Worm (Caenorhabditis elegans) whole organism, L3 larva: ENCODE data around the gene F14E5.2.

Experiments used
- R02D3.7 ChIP-seq: fragments of 150-350 bp; optimal IDR thresholded peaks from 2 replicates; lab custom pipeline; 2014; ENCODE audit warnings: missing biosample characterization, missing genetic modification characterization
- ZK546.5 ChIP-seq: sonication (generic microtip); optimal IDR thresholded peaks from 2 replicates; lab custom pipeline; 2017; ENCODE audit warnings: missing biosample characterization, missing genetic modification characterization
- ama-1 ChIP-seq: fragments of 150-350 bp; optimal IDR thresholded peaks from 2 replicates; lab custom pipeline; 2018
- ceh-16 ChIP-seq: sonication (generic microtip); optimal IDR thresholded peaks from 2 replicates; lab custom pipeline; 2017; ENCODE audit warnings: missing biosample characterization, missing genetic modification characterization
- ceh-82 ChIP-seq: fragments of 150-350 bp; optimal IDR thresholded peaks from 2 replicates; lab custom pipeline; 2014; ENCODE audit warnings: missing biosample characterization, missing genetic modification characterization
- ceh-9 ChIP-seq: sonication (generic microtip); optimal IDR thresholded peaks from 2 replicates; lab custom pipeline; 2018; ENCODE audit warnings: missing biosample characterization, missing genetic modification characterization
- daf-12 ChIP-seq: fragments of 150-350 bp; optimal IDR thresholded peaks from 2 replicates; lab custom pipeline; 2014; ENCODE audit warnings: missing biosample characterization, missing genetic modification reagents, missing genetic modification characterization
- egl-27 ChIP-seq: sonication (generic microtip); optimal IDR thresholded peaks from 4 replicates; lab custom pipeline; 2017; ENCODE audit warnings: missing biosample characterization, missing genetic modification reagents, missing genetic modification characterization
- egl-5 ChIP-seq: fragments of 150-350 bp; optimal IDR thresholded peaks from 2 replicates; lab custom pipeline; 2017; ENCODE audit warnings: missing biosample characterization, missing genetic modification reagents, missing genetic modification characterization, inconsistent platforms
- elt-2 ChIP-seq: sonication (generic microtip); optimal IDR thresholded peaks from 2 replicates; lab custom pipeline; 2016; ENCODE audit warnings: missing genetic modification reagents, mild to moderate bottlenecking, missing genetic modification characterization, missing compliant biosample characterization
- elt-3 ChIP-seq, 3 experiments: fragments of 150-350 bp in 1 of 3; sonication (generic microtip) in 2 of 3; optimal IDR thresholded peaks; 2 replicates in 2 of 3; 4 replicates in 1 of 3; lab custom pipeline; 2014 to 2017; ENCODE audit warnings: missing biosample characterization in 3 of 3, missing genetic modification characterization in 3 of 3
- eor-1 ChIP-seq, 2 experiments: fragments of 150-350 bp; optimal IDR thresholded peaks; 2 replicates each; lab custom pipeline; 2014 to 2018; ENCODE audit warnings: missing biosample characterization in 2 of 2, missing genetic modification characterization in 2 of 2
- fkh-10 ChIP-seq: sonication (generic microtip); optimal IDR thresholded peaks from 2 replicates; lab custom pipeline; 2017; ENCODE audit warnings: missing biosample characterization, missing genetic modification reagents, missing genetic modification characterization
- hmg-11 ChIP-seq: sonication (generic microtip); optimal IDR thresholded peaks from 2 replicates; lab custom pipeline; 2016; ENCODE audit warnings: missing genetic modification characterization, missing compliant biosample characterization
- jun-1 ChIP-seq: fragments of 150-350 bp; optimal IDR thresholded peaks from 2 replicates; lab custom pipeline; 2014; ENCODE audit warnings: missing biosample characterization, missing genetic modification reagents, missing genetic modification characterization
- lin-15B ChIP-seq: fragments of 150-350 bp; optimal IDR thresholded peaks from 2 replicates; lab custom pipeline; 2014; ENCODE audit warnings: missing biosample characterization, missing genetic modification characterization
- lin-39 ChIP-seq: fragments of 150-350 bp; optimal IDR thresholded peaks from 2 replicates; lab custom pipeline; 2018; ENCODE audit warnings: missing biosample characterization, missing genetic modification reagents, missing genetic modification characterization
- lsy-12 ChIP-seq: sonication (generic microtip); optimal IDR thresholded peaks from 2 replicates; lab custom pipeline; 2016; ENCODE audit warnings: mild to moderate bottlenecking, missing genetic modification characterization, missing compliant biosample characterization
- mml-1 ChIP-seq: fragments of 150-350 bp; sonication (generic microtip); optimal IDR thresholded peaks from 3 replicates; lab custom pipeline; 2014; ENCODE audit warnings: missing biosample characterization, missing genetic modification characterization
- nhr-11 ChIP-seq: fragments of 150-350 bp; optimal IDR thresholded peaks from 2 replicates; lab custom pipeline; 2014; ENCODE audit warnings: missing biosample characterization, missing genetic modification characterization
- nhr-12 ChIP-seq: fragments of 150-350 bp; optimal IDR thresholded peaks from 2 replicates; lab custom pipeline; 2014; ENCODE audit warnings: missing biosample characterization, missing genetic modification characterization
- nhr-23 ChIP-seq: fragments of 150-350 bp; optimal IDR thresholded peaks from 2 replicates; lab custom pipeline; 2014; ENCODE audit warnings: missing biosample characterization, missing genetic modification reagents, missing genetic modification characterization
- nhr-237 ChIP-seq: fragments of 150-350 bp; optimal IDR thresholded peaks from 2 replicates; lab custom pipeline; 2014; ENCODE audit warnings: missing biosample characterization, missing genetic modification characterization
- nhr-28 ChIP-seq: fragments of 150-350 bp; optimal IDR thresholded peaks from 2 replicates; lab custom pipeline; 2014; ENCODE audit warnings: missing biosample characterization, missing genetic modification characterization
- nhr-43 ChIP-seq: sonication (generic microtip); optimal IDR thresholded peaks from 2 replicates; lab custom pipeline; 2016; ENCODE audit warnings: mild to moderate bottlenecking, missing genetic modification characterization, missing compliant biosample characterization; ENCODE audit not compliant: poor library complexity, severe bottlenecking
- nhr-77 ChIP-seq: fragments of 150-350 bp; optimal IDR thresholded peaks from 2 replicates; lab custom pipeline; 2014; ENCODE audit warnings: missing biosample characterization, missing genetic modification characterization
- pha-4 ChIP-seq: fragments of 150-350 bp; optimal IDR thresholded peaks from 2 replicates; lab custom pipeline; 2014; ENCODE audit warnings: missing biosample characterization, missing genetic modification reagents, missing genetic modification characterization
- pqm-1 ChIP-seq: fragments of 150-350 bp; optimal IDR thresholded peaks from 2 replicates; lab custom pipeline; 2017; ENCODE audit warnings: missing biosample characterization, missing genetic modification characterization, inconsistent platforms
- sea-2 ChIP-seq: fragments of 150-350 bp; sonication (generic microtip); optimal IDR thresholded peaks from 4 replicates; lab custom pipeline; 2014; ENCODE audit warnings: missing biosample characterization, missing genetic modification reagents, missing genetic modification characterization
- skn-1 ChIP-seq: fragments of 150-350 bp; optimal IDR thresholded peaks from 2 replicates; lab custom pipeline; 2014; ENCODE audit warnings: missing biosample characterization, missing genetic modification characterization
- snpc-4 ChIP-seq: fragments of 150-350 bp; optimal IDR thresholded peaks from 2 replicates; lab custom pipeline; 2014; ENCODE audit warnings: missing biosample characterization, missing genetic modification characterization
- tbx-2 ChIP-seq: sonication (generic microtip); optimal IDR thresholded peaks from 2 replicates; lab custom pipeline; 2016; ENCODE audit warnings: mild to moderate bottlenecking, missing genetic modification characterization, missing compliant biosample characterization
- unc-39 ChIP-seq: sonication (generic microtip); optimal IDR thresholded peaks from 4 replicates; lab custom pipeline; 2017; ENCODE audit warnings: missing biosample characterization, missing genetic modification characterization
- unc-62 ChIP-seq: fragments of 150-350 bp; sonication (generic microtip); optimal IDR thresholded peaks from 4 replicates; lab custom pipeline; 2014; ENCODE audit warnings: missing biosample characterization, missing genetic modification reagents, missing genetic modification characterization
- zag-1 ChIP-seq: fragments of 150-350 bp; optimal IDR thresholded peaks from 2 replicates; lab custom pipeline; 2014; ENCODE audit warnings: missing biosample characterization, missing genetic modification characterization

The F14E5.2 gene

DNA sequence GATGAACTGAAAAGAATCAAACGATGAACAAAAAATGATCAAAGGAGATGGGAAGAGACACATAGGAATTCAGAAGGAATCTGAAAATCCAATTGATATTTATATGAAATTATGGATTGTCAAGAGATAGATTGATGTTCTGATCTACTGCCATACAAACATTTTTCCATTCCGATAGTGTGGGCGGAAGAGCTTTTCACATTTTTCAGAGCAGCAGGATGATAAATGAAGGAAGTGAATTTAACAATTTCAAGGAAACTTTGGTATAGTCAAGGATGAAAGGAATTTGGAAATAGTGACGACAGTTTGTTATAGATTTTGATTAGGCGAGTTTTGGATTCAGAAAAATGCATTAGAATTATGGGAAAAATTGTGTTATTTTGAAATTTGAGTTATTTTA, 23.4 kb downstream of the F14E5.2 start, which contains the start of gene ubc-24:
Gene ubc-24 (plus strand): TSS at position 301 of the 400 bp plus-strand sequence.
- TF ChIP-seq fkh-10 (GFP tag; lab: Kevin White, UChicago) (no peak), nhr-23 (tag; lab: Kevin White, UChicago) (no peak), nhr-11 (tag; lab: Kevin White, UChicago) (no peak), lin-15B (no peak), egl-27 (no peak), hmg-11 (no peak), unc-39 (tag; lab: Kevin White, UChicago) (no peak), nhr-237 (tag; lab: Kevin White, UChicago) (no peak), snpc-4 (no peak), lin-39 (tag; lab: Kevin White, UChicago) (no peak), nhr-77 (tag; lab: Kevin White, UChicago) (no peak), nhr-28 (no peak), lsy-12 (no peak), zag-1 (tag; lab: Kevin White, UChicago) (no peak), sea-2 (GFP tag; lab: Kevin White, UChicago) (no peak)

DNA sequence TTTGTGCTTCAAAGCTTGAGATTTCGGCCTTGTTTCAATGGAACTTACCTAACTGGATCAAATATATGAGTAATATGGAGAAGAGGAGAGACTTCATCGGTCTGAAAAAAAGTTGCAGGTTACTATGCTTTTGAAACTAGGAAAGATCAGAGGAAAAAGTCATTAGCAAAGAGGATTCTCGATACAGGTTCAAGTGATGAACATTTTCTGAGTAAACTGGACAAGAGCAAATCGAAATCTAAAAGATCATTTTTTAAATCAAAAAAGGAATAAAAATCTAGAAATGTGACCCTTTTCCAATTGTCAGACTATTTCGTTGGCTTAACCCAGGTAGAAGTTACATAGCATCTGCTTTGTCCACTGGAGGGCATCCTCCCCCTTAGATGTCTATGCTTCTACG, 23.9 kb downstream of the F14E5.2 start, which contains the start of gene skpo-1:
Gene skpo-1 (minus strand): TSS at position 101 of the 400 bp plus-strand sequence.
- TF ChIP-seq mml-1 (tag; lab: Kevin White, UChicago) = no peak
- no peak for TF ChIP-seq ceh-16 (tag; lab: Kevin White, UChicago)
- TF ChIP-seq nhr-43 = no peak
- TF ChIP-seq elt-3 (tag; optimal IDR thresholded peaks at IDR 0.05; lab: Kevin White, UChicago) = no peak
- TF ChIP-seq jun-1 (tag; lab: Kevin White, UChicago) = no peak
- no peak for TF ChIP-seq pha-4
- no peak for TF ChIP-seq skn-1 (tag; lab: Kevin White, UChicago)
- no peak for TF ChIP-seq tbx-2 (tag; lab: Kevin White, UChicago)

DNA sequence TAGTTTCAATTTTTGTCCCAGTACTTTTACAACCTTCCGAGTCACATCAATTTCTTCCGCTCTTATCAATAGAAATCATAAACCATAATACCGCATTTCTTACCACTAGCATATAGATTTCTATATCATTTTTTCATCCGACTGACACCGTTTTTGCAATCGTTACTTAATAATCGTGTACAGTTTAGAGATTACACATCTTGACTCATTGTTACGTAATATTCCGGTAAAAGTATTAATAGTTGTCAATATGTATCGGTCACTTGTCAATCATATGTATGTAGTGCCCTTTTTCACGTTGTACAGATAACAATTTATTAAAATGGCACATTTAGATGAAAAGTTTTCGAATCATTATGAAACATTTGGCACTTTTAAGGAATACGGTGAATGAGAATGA, 28.7 kb downstream of the F14E5.2 start:
- no peak for TF ChIP-seq nhr-43
- peak; percentile 61 for TF ChIP-seq elt-2
- TF ChIP-seq ama-1 (lab: Kevin White, UChicago) = no peak
- peak; percentile 44 for TF ChIP-seq pqm-1 (tag; lab: Kevin White, UChicago)
- no peak for TF ChIP-seq eor-1 (tag; optimal IDR thresholded peaks at IDR 0.05; lab: Kevin White, UChicago)
- no peak for TF ChIP-seq snpc-4
- TF ChIP-seq nhr-12 = no peak
- no peak for TF ChIP-seq R02D3.7 (tag; lab: Kevin White, UChicago)
- peak; percentile 33 for TF ChIP-seq jun-1 (tag; lab: Kevin White, UChicago)
- TF ChIP-seq, all 47 proteins: peak for 3

DNA sequence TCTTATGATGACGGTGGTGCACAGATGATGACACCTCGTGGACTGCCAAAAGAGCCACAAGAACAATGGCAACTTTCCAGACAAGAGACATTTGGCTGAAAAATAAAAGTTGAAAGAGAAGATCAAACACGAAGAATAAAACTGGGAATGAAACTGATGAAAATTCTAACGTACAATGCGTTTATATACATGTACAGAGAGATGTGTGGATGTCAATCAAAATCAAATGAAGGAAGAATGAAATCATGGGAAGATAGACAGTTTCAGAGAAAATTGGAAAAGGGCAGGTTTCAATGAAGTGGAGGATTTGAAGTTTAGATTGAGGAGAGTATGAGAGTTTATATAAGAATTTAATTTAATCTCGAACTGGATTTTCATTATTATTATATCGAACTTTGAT, 29.6 kb downstream of the F14E5.2 start, which contains the start of gene dod-23:
Gene dod-23 (minus strand): TSS at position 101 of the 400 bp plus-strand sequence.
- TF ChIP-seq ceh-82 = no peak
- no peak for TF ChIP-seq ZK546.5 (tag; lab: Kevin White, UChicago)
- TF ChIP-seq egl-5 (tag; lab: Kevin White, UChicago) = no peak
- TF ChIP-seq sea-2 (GFP tag; lab: Kevin White, UChicago) = no peak

DNA sequence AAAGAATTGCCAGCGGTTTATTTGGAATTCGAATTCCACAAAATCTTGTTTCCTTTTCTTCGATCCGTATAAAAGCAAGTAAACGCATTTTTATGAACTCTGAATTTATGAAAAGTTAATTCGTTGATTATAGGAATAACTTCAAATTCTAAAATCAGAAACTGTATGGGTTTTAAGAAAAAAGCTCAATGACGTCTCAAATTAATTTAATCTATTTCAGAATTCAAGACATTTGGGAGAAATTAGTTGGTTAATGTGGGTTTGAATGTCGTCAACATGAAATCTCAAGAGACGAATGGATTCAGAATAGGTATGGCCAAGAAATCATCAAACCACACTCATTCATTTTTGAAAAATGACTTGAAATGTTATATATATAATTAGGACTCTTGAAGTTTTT, 32.6 kb downstream of the F14E5.2 start, which contains the start of gene F49E12.7:
Gene F49E12.7 (minus strand): TSS at position 101 of the 400 bp plus-strand sequence.
- no peak for TF ChIP-seq egl-5 (tag; lab: Kevin White, UChicago)
- no peak for TF ChIP-seq hmg-11
- TF ChIP-seq nhr-23 (tag; lab: Kevin White, UChicago) = no peak
- no peak for TF ChIP-seq jun-1 (tag; lab: Kevin White, UChicago)
- no peak for TF ChIP-seq ceh-82
- no peak for TF ChIP-seq elt-3 (tag; optimal IDR thresholded peaks at IDR 0.05; lab: Kevin White, UChicago)
- no peak for TF ChIP-seq pqm-1 (tag; lab: Kevin White, UChicago)
- TF ChIP-seq ama-1 (lab: Kevin White, UChicago) = no peak
- no peak for TF ChIP-seq daf-12 (tag; lab: Kevin White, UChicago)
- no peak for TF ChIP-seq ZK546.5 (tag; lab: Kevin White, UChicago)
- TF ChIP-seq ceh-9 (tag; lab: Kevin White, UChicago) = no peak
- no peak for TF ChIP-seq R02D3.7 (tag; lab: Kevin White, UChicago)
- TF ChIP-seq nhr-11 (tag; lab: Kevin White, UChicago) = no peak
- no peak for TF ChIP-seq lsy-12
- no peak for TF ChIP-seq eor-1 (tag; optimal IDR thresholded peaks at IDR 0.05; lab: Kevin White, UChicago)
- TF ChIP-seq egl-27 = no peak
- no peak for TF ChIP-seq skn-1 (tag; lab: Kevin White, UChicago)
- TF ChIP-seq unc-62 = no peak
